Fruit fly (Drosophila melanogaster): Measurements from ENCODE around the gene IFT52.

DNA sequence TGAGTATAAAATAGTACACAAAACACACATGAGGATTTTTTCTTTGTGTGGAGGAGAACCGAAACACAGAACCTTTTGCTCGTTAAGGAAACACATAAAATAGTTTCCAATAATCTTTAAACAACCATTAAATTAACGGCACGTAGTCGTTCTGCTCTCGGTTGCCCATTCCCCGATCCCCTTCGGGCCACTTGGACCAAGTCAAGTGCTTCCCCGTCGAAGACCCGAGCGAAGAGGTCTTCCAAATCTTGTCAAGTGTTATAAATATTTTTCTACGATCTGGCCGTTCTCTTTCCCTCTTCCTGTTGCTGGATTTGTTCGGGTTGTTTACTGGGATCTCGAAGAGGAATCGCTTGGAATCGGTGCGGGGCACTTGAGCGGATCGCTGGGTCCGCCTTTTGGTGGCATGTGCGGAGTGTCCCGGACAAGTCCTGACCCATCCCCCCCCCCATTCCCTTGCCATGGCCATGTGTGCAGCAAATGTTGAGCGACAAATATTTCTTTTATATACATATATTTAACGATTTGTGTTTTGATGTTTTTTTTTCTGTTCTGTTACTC lies 26.3 kb downstream of the IFT52 start:
- no peak for TF ChIP-seq CG7101 (tag; optimal IDR thresholded peaks at IDR 0.05)
- no peak for TF ChIP-seq kay (GFP tag; ENCODE audit: borderline replicate concordance)
- no peak for TF ChIP-seq tj (GFP tag; optimal IDR thresholded peaks at IDR 0.05)
- TF ChIP-seq Hr96 (GFP tag; optimal IDR thresholded peaks at IDR 0.05), result no peak
- no peak for TF ChIP-seq CG12768 (GFP tag; optimal IDR thresholded peaks at IDR 0.05)
- TF ChIP-seq cic (GFP tag; optimal IDR thresholded peaks at IDR 0.05), result no peak
- TF ChIP-seq CG14711 (tag; optimal IDR thresholded peaks at IDR 0.05), result no peak
- no peak for TF ChIP-seq Clk (GFP tag; optimal IDR thresholded peaks at IDR 0.05)
- no peak for TF ChIP-seq Crg-1 (GFP tag; optimal IDR thresholded peaks at IDR 0.05)
- TF ChIP-seq CG1620 (GFP tag; optimal IDR thresholded peaks at IDR 0.05), result no peak
- no peak for TF ChIP-seq Mnt (GFP tag; optimal IDR thresholded peaks at IDR 0.05)
